Fruit fly (Drosophila melanogaster) Kc167 (cell line): ENCODE results near the gene CG32706.

ENCODE experiments used
- h ChIP-seq: fragments of >200 bp; optimal IDR thresholded peaks from 3 replicates; lab custom pipeline; 2018; ENCODE audit warnings: missing external identifiers
- insv ChIP-seq: fragments of >200 bp; optimal IDR thresholded peaks from 3 replicates; lab custom pipeline; 2018; ENCODE audit warnings: missing external identifiers
- psq ChIP-seq: fragments of >200 bp; optimal IDR thresholded peaks from 2 replicates; lab custom pipeline; 2017; ENCODE audit warnings: missing external identifiers

dm6 chrX:9128012-9128280 is 41.0 kb downstream of the CG32706 start:
- no peak for TF ChIP-seq insv (lab: Kevin White, UChicago)
- TF ChIP-seq h (lab: Kevin White, UChicago) = no peak
- no peak for TF ChIP-seq psq (lab: Kevin White, UChicago)
